Worm (Caenorhabditis elegans): ENCODE data around the gene clec-126.

The clec-126 gene

DNA sequence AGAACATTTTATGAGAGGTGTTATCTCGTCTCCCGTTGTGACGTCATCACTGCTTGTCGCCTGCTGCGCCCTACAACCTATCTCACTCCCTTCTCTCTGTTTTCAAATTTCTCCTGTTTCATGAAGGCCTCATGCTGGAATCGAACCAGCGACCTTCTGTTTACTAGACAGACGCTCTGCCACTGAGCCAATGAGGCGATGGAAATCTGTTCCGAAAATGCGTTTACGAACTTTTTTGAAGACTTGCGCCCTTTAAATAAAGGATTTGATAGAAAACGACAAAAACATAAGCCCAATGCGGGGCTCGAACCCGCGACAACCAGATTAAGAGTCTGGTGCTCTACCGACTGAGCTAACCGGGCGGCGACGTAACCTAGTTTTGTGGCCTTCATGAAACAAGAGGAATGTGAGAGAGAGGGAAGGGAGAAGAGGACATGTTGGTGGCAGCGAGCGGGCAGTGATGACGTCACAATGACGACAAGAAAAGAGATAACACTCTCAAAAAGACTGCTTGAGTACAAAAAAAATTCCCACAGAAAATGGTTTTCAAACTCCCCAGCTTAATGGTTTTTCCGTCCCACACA, at the start of gene clec-126:
Gene clec-126, plus strand, starts transcription at position 534 of the 584 bp plus-strand sequence.
- TF ChIP-seq ceh-39 (tag; optimal IDR thresholded peaks at IDR 0.05): no peak
- no peak for TF ChIP-seq unc-62 (GFP tag; optimal IDR thresholded peaks at IDR 0.05)
- TF ChIP-seq M03D4.4 (tag; optimal IDR thresholded peaks at IDR 0.05): peak; percentile 75
- TF ChIP-seq tbx-8 (GFP tag; optimal IDR thresholded peaks at IDR 0.05): peak; percentile 49
- TF ChIP-seq ceh-43 (GFP tag; optimal IDR thresholded peaks at IDR 0.05): peak; percentile 49
- TF ChIP-seq blmp-1 (tag; optimal IDR thresholded peaks at IDR 0.05): no peak
- TF ChIP-seq ceh-83 (GFP tag; optimal IDR thresholded peaks at IDR 0.05): peak; percentile 86
- TF ChIP-seq hlh-1 (tag; optimal IDR thresholded peaks at IDR 0.05): peak; percentile 51
- TF ChIP-seq nhr-76 (tag; optimal IDR thresholded peaks at IDR 0.05): peak; percentile 43
- TF ChIP-seq mep-1 (tag; optimal IDR thresholded peaks at IDR 0.05): peak; percentile 9
- TF ChIP-seq nhr-237 (tag; optimal IDR thresholded peaks at IDR 0.05): peak; percentile 22
- peak; percentile 67 for TF ChIP-seq zip-8 (tag; optimal IDR thresholded peaks at IDR 0.05)
- TF ChIP-seq ztf-11 (tag; optimal IDR thresholded peaks at IDR 0.05): peak; percentile 48
- peak; percentile 78 for TF ChIP-seq sem-2 (GFP tag; optimal IDR thresholded peaks at IDR 0.05)
- TF ChIP-seq pha-4 (tag; optimal IDR thresholded peaks at IDR 0.05): no peak
- peak; percentile 37 for TF ChIP-seq elt-3 (tag; optimal IDR thresholded peaks at IDR 0.05)
- peak; percentile 86 for TF ChIP-seq cnd-1 (tag; optimal IDR thresholded peaks at IDR 0.05)
- TF ChIP-seq nhr-2 (tag; optimal IDR thresholded peaks at IDR 0.05): no peak
- peak; percentile 83 for TF ChIP-seq ham-2 (GFP tag; optimal IDR thresholded peaks at IDR 0.05)
- no peak for TF ChIP-seq nhr-28 (tag; optimal IDR thresholded peaks at IDR 0.05)
- peak; percentile 0 for TF ChIP-seq elt-1 (tag; optimal IDR thresholded peaks at IDR 0.05; ENCODE audit: borderline replicate concordance, insufficient read depth)
- peak; percentile 38 for TF ChIP-seq flh-1 (GFP tag; optimal IDR thresholded peaks at IDR 0.05)
- peak; percentile 77 for TF ChIP-seq mls-2 (tag; optimal IDR thresholded peaks at IDR 0.05)
- peak; percentile 40 for TF ChIP-seq bed-3 (GFP tag; optimal IDR thresholded peaks at IDR 0.05)
- peak; percentile 89 for TF ChIP-seq unc-120 (tag; optimal IDR thresholded peaks at IDR 0.05; ENCODE audit: poor library complexity, severe bottlenecking)
- TF ChIP-seq lin-32 (GFP tag; optimal IDR thresholded peaks at IDR 0.05): peak; percentile 31
- TF ChIP-seq snpc-4 (tag; optimal IDR thresholded peaks at IDR 0.05): no peak
- peak; percentile 27 for TF ChIP-seq lsy-2 (tag; optimal IDR thresholded peaks at IDR 0.05)
- TF ChIP-seq drap-1 (GFP tag; optimal IDR thresholded peaks at IDR 0.05): peak; percentile 84
- no peak for TF ChIP-seq mab-5 (tag; optimal IDR thresholded peaks at IDR 0.05)
- peak; percentile 82 for TF ChIP-seq ces-1 (GFP tag; optimal IDR thresholded peaks at IDR 0.05)
- peak; percentile 3 for TF ChIP-seq unc-39 (tag; optimal IDR thresholded peaks at IDR 0.05)
- no peak for TF ChIP-seq nhr-12 (tag; optimal IDR thresholded peaks at IDR 0.05)
- TF ChIP-seq lin-13 (tag; optimal IDR thresholded peaks at IDR 0.05): peak; percentile 43
- peak; percentile 91 for TF ChIP-seq sptf-1 (tag; optimal IDR thresholded peaks at IDR 0.05)

- TF ChIP-seq ceh-39 (tag; optimal IDR thresholded peaks at IDR 0.05) (no peak), lin-13 (tag; optimal IDR thresholded peaks at IDR 0.05) (no peak)
Observed at ce11 chrII:3470549-3470948, 48.7 kb upstream of the clec-126 start, which contains the start of gene Y49F6B.20. Gene Y49F6B.20, minus strand, starts transcription at chrII:3470649.

DNA sequence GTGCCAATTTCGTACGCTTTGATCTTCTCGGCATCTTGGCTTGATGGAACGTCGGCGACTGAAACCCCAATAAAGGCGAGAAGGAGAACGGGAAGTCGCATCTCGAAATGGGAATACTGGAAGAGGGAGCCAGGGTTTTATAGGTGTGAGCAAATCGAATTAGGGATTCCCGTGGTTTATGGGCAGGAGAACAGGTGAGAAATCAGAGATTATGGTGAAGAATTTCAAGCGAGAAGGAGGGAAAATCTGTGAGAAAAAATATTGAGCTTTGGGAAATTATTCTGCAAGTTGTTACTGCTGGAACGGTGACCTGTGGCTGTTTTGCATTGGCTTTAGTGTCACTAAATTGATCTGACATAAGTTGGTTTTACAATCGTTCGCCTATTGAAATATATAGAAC, 47.7 kb upstream of the clec-126 start, which contains the start of gene Y49F6B.13:
Gene Y49F6B.13, minus strand, starts transcription at position 101 of the 400 bp plus-strand sequence.
- no peak for TF ChIP-seq bed-3 (GFP tag; optimal IDR thresholded peaks at IDR 0.05)
- no peak for TF ChIP-seq lin-13 (tag; optimal IDR thresholded peaks at IDR 0.05)
- TF ChIP-seq lsy-2 (tag; optimal IDR thresholded peaks at IDR 0.05): no peak
- no peak for TF ChIP-seq zip-8 (tag; optimal IDR thresholded peaks at IDR 0.05)
- no peak for TF ChIP-seq nhr-237 (tag; optimal IDR thresholded peaks at IDR 0.05)
- TF ChIP-seq ceh-39 (tag; optimal IDR thresholded peaks at IDR 0.05): no peak
- no peak for TF ChIP-seq nhr-28 (tag; optimal IDR thresholded peaks at IDR 0.05)
- no peak for TF ChIP-seq cnd-1 (tag; optimal IDR thresholded peaks at IDR 0.05)
- no peak for TF ChIP-seq mab-5 (tag; optimal IDR thresholded peaks at IDR 0.05)
- TF ChIP-seq unc-62 (GFP tag; optimal IDR thresholded peaks at IDR 0.05): no peak
- TF ChIP-seq pha-4 (tag; optimal IDR thresholded peaks at IDR 0.05): no peak
- TF ChIP-seq ztf-11 (tag; optimal IDR thresholded peaks at IDR 0.05): no peak
- TF ChIP-seq ceh-43 (GFP tag; optimal IDR thresholded peaks at IDR 0.05): no peak
- no peak for TF ChIP-seq blmp-1 (tag; optimal IDR thresholded peaks at IDR 0.05)
- no peak for TF ChIP-seq mep-1 (tag; optimal IDR thresholded peaks at IDR 0.05)
- no peak for TF ChIP-seq nhr-2 (tag; optimal IDR thresholded peaks at IDR 0.05)

All from whole organism, mixed stage, embryonic.